Worm (Caenorhabditis elegans): ENCODE results near the gene srt-50.

- TF ChIP-seq B0336.3 (GFP tag; IDR thresholded peaks at IDR 0.05), result no peak
- no peak for TF ChIP-seq rpc-1 (optimal IDR thresholded peaks at IDR 0.05)
- TF ChIP-seq rpc-1 (tag; optimal IDR thresholded peaks at IDR 0.05), result no peak
- TF ChIP-seq unc-62 (GFP tag; optimal IDR thresholded peaks at IDR 0.05), result no peak
- no peak for TF ChIP-seq F52B5.7 (tag; optimal IDR thresholded peaks at IDR 0.05)
- TF ChIP-seq repo-1 (tag; optimal IDR thresholded peaks at IDR 0.05), result no peak
- no peak for TF ChIP-seq lir-1 (GFP tag; conservative IDR thresholded peaks at IDR 0.05)
- TF ChIP-seq tbx-9 (tag; optimal IDR thresholded peaks at IDR 0.05; ENCODE audit: borderline replicate concordance), result no peak
Observed at ce11 chrIV:15107218-15107617, 32.7 kb downstream of the srt-50 start.

Measured in whole organism, young adult.